Fruit fly (Drosophila melanogaster) whole organism, embryonic: Measurements from ENCODE around the gene Cyp18a1.
A peak's percentile ranks its signal among the peaks of the same experiment; 100 is the strongest.

ENCODE experiments used
- Aef1 ChIP-seq: fragments of 200-800 bp; sonication (Bioruptor generic); IDR thresholded peaks from 3 replicates; pipeline ENCODE4 v1.3.6; 2022; ENCODE audit warnings: missing biosample characterization, missing genetic modification characterization
- Atf3 ChIP-seq: fragments of 200-800 bp; sonication (Bioruptor generic); optimal IDR thresholded peaks from 3 replicates; lab custom pipeline; 2016; ENCODE audit warnings: missing biosample characterization, missing genetic modification characterization
- CG10209 ChIP-seq: fragments of 200-800 bp; sonication (Bioruptor generic); optimal IDR thresholded peaks from 3 replicates; lab custom pipeline; 2017; ENCODE audit warnings: missing biosample characterization, mild to moderate bottlenecking, missing genetic modification characterization, missing genetic modification reagents
- CG11247 ChIP-seq: fragments of 200-800 bp; sonication (Bioruptor generic); IDR thresholded peaks from 2 replicates; pipeline ENCODE4 v1.3.6; 2022; ENCODE audit warnings: missing biosample characterization, missing genetic modification characterization
- CG11560 ChIP-seq: fragments of 200-800 bp; sonication (Bioruptor generic); IDR thresholded peaks from 3 replicates; pipeline ENCODE4 v1.3.6; 2022; ENCODE audit warnings: missing biosample characterization, missing genetic modification characterization
- CG13424 ChIP-seq: fragments of 200-800 bp; sonication (Bioruptor generic); optimal IDR thresholded peaks from 2 replicates; lab custom pipeline; 2019; ENCODE audit warnings: missing biosample characterization, mild to moderate bottlenecking, missing genetic modification characterization, moderate library complexity
- CG1529 ChIP-seq: fragments of 200-800 bp; sonication (Bioruptor generic); optimal IDR thresholded peaks from 3 replicates; lab custom pipeline; 2018; ENCODE audit warnings: missing biosample characterization, missing genetic modification characterization
- CG15479 ChIP-seq: fragments of 200-800 bp; sonication (Bioruptor generic); optimal IDR thresholded peaks from 3 replicates; lab custom pipeline; 2019; ENCODE audit warnings: missing biosample characterization, mild to moderate bottlenecking, missing genetic modification characterization, moderate library complexity
- CG1602 ChIP-seq: fragments of 200-800 bp; sonication (Bioruptor generic); optimal IDR thresholded peaks from 3 replicates; lab custom pipeline; 2016; ENCODE audit warnings: missing biosample characterization, missing genetic modification characterization
- CG1647 ChIP-seq: fragments of 200-800 bp; sonication (Bioruptor generic); optimal IDR thresholded peaks from 3 replicates; lab custom pipeline; 2016; ENCODE audit warnings: missing biosample characterization, missing genetic modification characterization
- CG2129 ChIP-seq: fragments of 200-800 bp; sonication (Bioruptor generic); IDR thresholded peaks from 2 replicates; pipeline ENCODE4 v1.3.6; 2022; ENCODE audit warnings: missing biosample characterization, missing genetic modification characterization; ENCODE audit not compliant: partially characterized antibody
- CG2712 ChIP-seq: fragments of 200-800 bp; optimal IDR thresholded peaks from 3 replicates; lab custom pipeline; 2019; ENCODE audit warnings: missing biosample characterization, mild to moderate bottlenecking, missing genetic modification characterization, moderate library complexity
- CG32532 ChIP-seq: fragments of 200-800 bp; sonication (Bioruptor generic); IDR thresholded peaks from 2 replicates; pipeline ENCODE4 v1.3.6; 2022; ENCODE audit warnings: missing biosample characterization, missing genetic modification characterization
- CG32772 ChIP-seq: fragments of 200-800 bp; sonication (Bioruptor generic); IDR thresholded peaks from 2 replicates; pipeline ENCODE4 v1.3.6; 2022; ENCODE audit warnings: missing biosample characterization, missing genetic modification characterization
- CG3407 ChIP-seq: fragments of 200-800 bp; sonication (Bioruptor generic); optimal IDR thresholded peaks from 2 replicates; lab custom pipeline; 2018; ENCODE audit warnings: missing biosample characterization, mild to moderate bottlenecking, missing genetic modification characterization
- CG3726 ChIP-seq: fragments of 200-800 bp; sonication (Bioruptor generic); IDR thresholded peaks from 3 replicates; pipeline ENCODE4, ENCODE4 v1.3.6; 2022; ENCODE audit warnings: missing biosample characterization, missing genetic modification characterization
- CG42726 ChIP-seq: fragments of 200-800 bp; sonication (Bioruptor generic); IDR thresholded peaks from 2 replicates; pipeline ENCODE4 v1.3.6; 2022; ENCODE audit warnings: missing biosample characterization, missing genetic modification characterization; ENCODE audit not compliant: partially characterized antibody
- CG43689 ChIP-seq: fragments of 200-800 bp; sonication (Bioruptor generic); IDR thresholded peaks from 2 replicates; pipeline ENCODE4 v1.3.6; 2022; ENCODE audit warnings: missing biosample characterization, missing genetic modification characterization
- CG6813 ChIP-seq: fragments of 200-800 bp; sonication (Bioruptor generic); optimal IDR thresholded peaks from 2 replicates; lab custom pipeline; 2017; ENCODE audit warnings: missing biosample characterization, missing genetic modification characterization, mild to moderate bottlenecking, moderate library complexity, missing genetic modification reagents
- CG8924 ChIP-seq: fragments of 200-800 bp; optimal IDR thresholded peaks from 3 replicates; lab custom pipeline; 2019; ENCODE audit warnings: missing biosample characterization, mild to moderate bottlenecking, missing genetic modification characterization, moderate library complexity
- CG9932 ChIP-seq: fragments of 200-800 bp; sonication (Bioruptor generic); IDR thresholded peaks from 2 replicates; pipeline ENCODE4 v1.3.6; 2022; ENCODE audit warnings: missing biosample characterization, missing genetic modification characterization
- Dbx ChIP-seq: fragments of 200-800 bp; sonication (Bioruptor generic); IDR thresholded peaks from 3 replicates; pipeline ENCODE4 v1.3.6; 2022; ENCODE audit warnings: missing biosample characterization, missing genetic modification characterization
- Fer3 ChIP-seq: fragments of 200-800 bp; sonication (Bioruptor generic); optimal IDR thresholded peaks from 2 replicates; lab custom pipeline; 2018; ENCODE audit warnings: missing biosample characterization, mild to moderate bottlenecking, missing genetic modification characterization, moderate library complexity
- Pdp1 ChIP-seq, 2 experiments: fragments of 200-800 bp; sonication (Bioruptor generic); optimal IDR thresholded peaks; 3 replicates each; lab custom pipeline; 2016; ENCODE audit warnings: missing biosample characterization in 2 of 2, missing genetic modification characterization in 2 of 2, mild to moderate bottlenecking in 1 of 2, moderate library complexity in 1 of 2
- Sin3A ChIP-seq: fragments of >200 bp; optimal IDR thresholded peaks from 2 replicates; lab custom pipeline; 2018
- Six4 ChIP-seq: fragments of 200-800 bp; sonication (Bioruptor generic); optimal IDR thresholded peaks from 2 replicates; lab custom pipeline; 2016; ENCODE audit warnings: missing biosample characterization, missing genetic modification characterization
- Sry-β ChIP-seq: fragments of 200-800 bp; sonication (Bioruptor generic); optimal IDR thresholded peaks from 2 replicates; lab custom pipeline; 2018; ENCODE audit warnings: missing biosample characterization, mild to moderate bottlenecking, missing genetic modification characterization, moderate library complexity
- Sry-δ ChIP-seq: fragments of 200-800 bp; sonication (Bioruptor generic); optimal IDR thresholded peaks from 2 replicates; lab custom pipeline; 2016; ENCODE audit warnings: missing biosample characterization, missing genetic modification characterization
- bab2 ChIP-seq: fragments of 200-800 bp; sonication (Bioruptor generic); optimal IDR thresholded peaks from 2 replicates; lab custom pipeline; 2016; ENCODE audit warnings: missing biosample characterization, missing genetic modification characterization
- cad ChIP-seq: fragments of >200 bp; optimal IDR thresholded peaks from 2 replicates; lab custom pipeline; 2017; ENCODE audit warnings: missing biosample characterization, missing genetic modification characterization
- crol ChIP-seq: fragments of 200-800 bp; sonication (Bioruptor generic); IDR thresholded peaks from 2 replicates; pipeline ENCODE4 v1.3.6; 2022; ENCODE audit warnings: missing biosample characterization, missing genetic modification characterization
- danr ChIP-seq: fragments of 200-800 bp; sonication (Bioruptor generic); IDR thresholded peaks from 2 replicates; pipeline ENCODE4 v1.3.6; 2022; ENCODE audit warnings: missing biosample characterization, missing genetic modification characterization
- dimm ChIP-seq: fragments of 200-800 bp; sonication (Bioruptor generic); IDR thresholded peaks from 2 replicates; pipeline ENCODE4 v1.3.6; 2022; ENCODE audit warnings: missing biosample characterization, missing genetic modification characterization
- dmrt11E ChIP-seq: fragments of 200-800 bp; sonication (Bioruptor generic); optimal IDR thresholded peaks from 3 replicates; lab custom pipeline; 2018; ENCODE audit warnings: missing biosample characterization, mild to moderate bottlenecking, missing genetic modification characterization, moderate library complexity
- dmrt99B ChIP-seq: fragments of 200-800 bp; sonication (Bioruptor generic); optimal IDR thresholded peaks from 2 replicates; lab custom pipeline; 2018; ENCODE audit warnings: missing biosample characterization, mild to moderate bottlenecking, missing genetic modification characterization, moderate library complexity
- eve ChIP-seq, 2 experiments: fragments of >200 bp; optimal IDR thresholded peaks; 2 replicates each; lab custom pipeline; 2017; ENCODE audit warnings: missing biosample characterization in 2 of 2, missing genetic modification characterization in 2 of 2
- ewg ChIP-seq: fragments of 200-800 bp; sonication (Bioruptor generic); optimal IDR thresholded peaks from 3 replicates; lab custom pipeline; 2017; ENCODE audit warnings: mild to moderate bottlenecking, missing biosample characterization, missing genetic modification reagents, missing genetic modification characterization
- fu2 ChIP-seq: fragments of 200-800 bp; sonication (Bioruptor generic); optimal IDR thresholded peaks from 2 replicates; lab custom pipeline; 2016; ENCODE audit warnings: missing biosample characterization, missing genetic modification characterization
- gsb ChIP-seq: fragments of 200-800 bp; sonication (Bioruptor generic); IDR thresholded peaks from 2 replicates; pipeline ENCODE4 v1.3.6; 2022; ENCODE audit warnings: missing biosample characterization, missing genetic modification characterization
- h ChIP-seq: fragments of >200 bp; optimal IDR thresholded peaks from 2 replicates; lab custom pipeline; 2017
- ken ChIP-seq: fragments of 200-800 bp; sonication (Bioruptor generic); IDR thresholded peaks from 3 replicates; pipeline ENCODE4 v1.3.6; 2022; ENCODE audit warnings: missing biosample characterization, missing genetic modification characterization
- lilli ChIP-seq: fragments of 200-800 bp; sonication (Bioruptor generic); optimal IDR thresholded peaks from 3 replicates; lab custom pipeline; 2016; ENCODE audit warnings: missing biosample characterization, missing genetic modification characterization
- luna ChIP-seq: fragments of 200-800 bp; sonication (Bioruptor generic); optimal IDR thresholded peaks from 2 replicates; lab custom pipeline; 2016; ENCODE audit warnings: missing biosample characterization, missing genetic modification characterization
- pho ChIP-seq: fragments of 200-800 bp; sonication (Bioruptor generic); optimal IDR thresholded peaks from 2 replicates; lab custom pipeline; 2016; ENCODE audit warnings: missing biosample characterization, missing genetic modification characterization
- pita ChIP-seq: fragments of 200-800 bp; sonication (Bioruptor generic); optimal IDR thresholded peaks from 2 replicates; lab custom pipeline; 2017; ENCODE audit warnings: missing biosample characterization, mild to moderate bottlenecking, missing genetic modification characterization
- psq ChIP-seq: fragments of 200-800 bp; sonication (Bioruptor generic); optimal IDR thresholded peaks from 2 replicates; lab custom pipeline; 2017; ENCODE audit warnings: missing biosample characterization, missing genetic modification characterization
- run ChIP-seq: fragments of 200-800 bp; sonication (Bioruptor generic); optimal IDR thresholded peaks from 3 replicates; lab custom pipeline; 2018; ENCODE audit warnings: missing biosample characterization, mild to moderate bottlenecking, missing genetic modification characterization
- scrt ChIP-seq: fragments of 200-800 bp; sonication (Bioruptor generic); optimal IDR thresholded peaks from 2 replicates; lab custom pipeline; 2018; ENCODE audit warnings: missing biosample characterization, mild to moderate bottlenecking, missing genetic modification characterization, moderate library complexity
- seq ChIP-seq: fragments of 200-800 bp; sonication (Bioruptor generic); IDR thresholded peaks from 2 replicates; pipeline ENCODE4 v1.3.6; 2022; ENCODE audit warnings: missing biosample characterization, missing genetic modification characterization
- ssp ChIP-seq: fragments of 200-800 bp; sonication (Bioruptor generic); IDR thresholded peaks from 2 replicates; pipeline ENCODE4 v1.3.6; 2022; ENCODE audit warnings: missing biosample characterization, missing genetic modification characterization
- z ChIP-seq: fragments of 200-800 bp; sonication (Bioruptor generic); IDR thresholded peaks from 3 replicates; pipeline ENCODE4 v1.3.6; 2022; ENCODE audit warnings: missing biosample characterization, missing genetic modification characterization
- zen ChIP-seq: fragments of 200-800 bp; sonication (Bioruptor generic); optimal IDR thresholded peaks from 3 replicates; lab custom pipeline; 2018; ENCODE audit warnings: missing biosample characterization, mild to moderate bottlenecking, missing genetic modification characterization, moderate library complexity

The Cyp18a1 gene

dm6 chrX:18645720-18646213 lies 47.1 kb downstream of the Cyp18a1 start (continued):
- no peak for TF ChIP-seq Sry-β
- no peak for TF ChIP-seq CG43689
- TF ChIP-seq CG3726 (GFP tag; lab: Robert Waterston, UW) = no peak
- TF ChIP-seq luna (GFP tag; lab: Kevin White, UChicago) = no peak
- TF ChIP-seq Six4 (GFP tag; lab: Kevin White, UChicago) = peak; percentile 38
- no peak for TF ChIP-seq cad (GFP tag; lab: Kevin White, UChicago)
- TF ChIP-seq CG8924 = peak; percentile 49
- TF ChIP-seq CG2712 = peak; percentile 76
- TF ChIP-seq Dbx (GFP tag; lab: Robert Waterston, UW) = peak; percentile 8; the same call in 1 of the 3 replicates
- no peak for TF ChIP-seq Fer3
- TF ChIP-seq z (GFP tag; lab: Robert Waterston, UW) = no peak
- TF ChIP-seq seq (GFP tag; lab: Robert Waterston, UW) = peak; percentile 54
- TF ChIP-seq CG3407 (GFP tag; lab: Kevin White, UChicago) = peak; percentile 32
- TF ChIP-seq fu2 (GFP tag; lab: Kevin White, UChicago) = peak; percentile 11
- peak; percentile 41 to 54 for TF ChIP-seq Pdp1 (GFP tag; optimal IDR thresholded peaks at IDR 0.05; lab: Kevin White, UChicago)
- no peak for TF ChIP-seq h (lab: Kevin White, UChicago)
- TF ChIP-seq pita (GFP tag; lab: Kevin White, UChicago) = no peak
- peak; percentile 51 for TF ChIP-seq Atf3 (GFP tag; lab: Kevin White, UChicago)
- peak; percentile 41; the same call in 1 of the 2 replicates for TF ChIP-seq CG32772 (GFP tag; lab: Robert Waterston, UW)
- TF ChIP-seq pho (GFP tag; lab: Kevin White, UChicago) = peak; percentile 39
- peak; percentile 62 for TF ChIP-seq CG13424 (tag; lab: Kevin White, UChicago)
- TF ChIP-seq CG32532 (GFP tag; lab: Robert Waterston, UW) = peak; percentile 53; the same call in 1 of the 2 replicates
- TF ChIP-seq CG11560 (tag; lab: Robert Waterston, UW) = no peak
- TF ChIP-seq run (tag; lab: Kevin White, UChicago) = no peak
- peak; percentile 25 for TF ChIP-seq psq (GFP tag; lab: Kevin White, UChicago)
- TF ChIP-seq zen = no peak
- TF ChIP-seq CG10209 (GFP tag; lab: Kevin White, UChicago) = peak; percentile 57
- TF ChIP-seq CG6813 (GFP tag; lab: Kevin White, UChicago) = peak; percentile 83
- no peak for TF ChIP-seq CG15479 (GFP tag; lab: Kevin White, UChicago)
- 0 out of 2 replicates have a peak, but pooled peaks have one; percentile 25 for TF ChIP-seq dimm (GFP tag; lab: Robert Waterston, UW)
- TF ChIP-seq danr (GFP tag; lab: Robert Waterston, UW) = no peak; the same call in 1 of the 2 replicates
- TF ChIP-seq crol (GFP tag; lab: Robert Waterston, UW) = no peak
- peak; percentile 69 for TF ChIP-seq lilli
- no peak for TF ChIP-seq Sry-δ (GFP tag; lab: Kevin White, UChicago)
- peak; percentile 45 for TF ChIP-seq ewg (GFP tag; lab: Kevin White, UChicago)
- peak; percentile 38 for TF ChIP-seq CG9932 (GFP tag; lab: Robert Waterston, UW)
- no peak for TF ChIP-seq CG42726 (GFP tag; lab: Robert Waterston, UW)
- peak; percentile 49 for TF ChIP-seq CG1647
- peak; percentile 57 for TF ChIP-seq dmrt11E (tag; lab: Kevin White, UChicago)
- peak; percentile 71 for TF ChIP-seq dmrt99B (tag; lab: Kevin White, UChicago)
- peak; percentile 16; the same call in 1 of the 2 replicates for TF ChIP-seq ssp (GFP tag; lab: Robert Waterston, UW)
- TF ChIP-seq CG2129 (GFP tag; lab: Robert Waterston, UW) = no peak
- TF ChIP-seq gsb (GFP tag; lab: Robert Waterston, UW) = no peak
- TF ChIP-seq Sin3A (lab: Kevin White, UChicago) = no peak
- peak; percentile 47; the same call in 2 of the 3 replicates for TF ChIP-seq Aef1
- TF ChIP-seq CG11247 (GFP tag; lab: Robert Waterston, UW) = no peak
- peak; percentile 53; the same call in 1 of the 3 replicates for TF ChIP-seq ken
- TF ChIP-seq eve (GFP tag; optimal IDR thresholded peaks at IDR 0.05; lab: Kevin White, UChicago) = no peak
- peak; percentile 50 for TF ChIP-seq CG1602 (GFP tag; lab: Kevin White, UChicago)
- TF ChIP-seq scrt (GFP tag; lab: Kevin White, UChicago) = peak; percentile 32
- TF ChIP-seq bab2 (GFP tag; lab: Kevin White, UChicago) = peak; percentile 34
- peak; percentile 52 for TF ChIP-seq CG1529
